Worm (Caenorhabditis elegans) whole organism, late embryonic: ENCODE data around the gene T16H12.2.
"Not testable (repeated sequence)": the region's sequence is repeated elsewhere in the genome, so short reads cannot be mapped to it uniquely, and the experiment has no call there.

Experiments used
- ceh-14 ChIP-seq: sonication (generic microtip); optimal IDR thresholded peaks from 2 replicates; lab custom pipeline; 2016; ENCODE audit warnings: missing genotype, missing genetic modification characterization, missing compliant biosample characterization
- ceh-24 ChIP-seq: sonication (generic microtip); optimal IDR thresholded peaks from 2 replicates; lab custom pipeline; 2016; ENCODE audit warnings: mild to moderate bottlenecking, missing genetic modification characterization, missing compliant biosample characterization
- che-1 ChIP-seq: sonication (generic microtip); optimal IDR thresholded peaks from 2 replicates; lab custom pipeline; 2016; ENCODE audit warnings: mild to moderate bottlenecking, missing genetic modification characterization, missing compliant biosample characterization
- fax-1 ChIP-seq: sonication (generic microtip); optimal IDR thresholded peaks from 2 replicates; lab custom pipeline; 2016; ENCODE audit warnings: missing genotype, missing genetic modification characterization, missing compliant biosample characterization
- nhr-232 ChIP-seq: sonication (generic microtip); optimal IDR thresholded peaks from 2 replicates; lab custom pipeline; 2016; ENCODE audit warnings: missing genetic modification characterization, missing compliant biosample characterization
- pha-4 ChIP-seq: fragments of 150-350 bp; optimal IDR thresholded peaks from 2 replicates; lab custom pipeline; 2018; ENCODE audit warnings: missing biosample characterization, missing genetic modification reagents, missing genetic modification characterization
- pqm-1 ChIP-seq: sonication (generic microtip); optimal IDR thresholded peaks from 2 replicates; lab custom pipeline; 2016; ENCODE audit warnings: missing genetic modification characterization, missing compliant biosample characterization
- rnt-1 ChIP-seq: sonication (generic microtip); optimal IDR thresholded peaks from 2 replicates; lab custom pipeline; 2016; ENCODE audit warnings: missing genetic modification characterization, missing compliant biosample characterization
- sox-4 ChIP-seq: sonication (generic microtip); optimal IDR thresholded peaks from 2 replicates; lab custom pipeline; 2017; ENCODE audit warnings: mild to moderate bottlenecking, missing genetic modification characterization, inconsistent platforms, missing compliant biosample characterization
- tbx-2 ChIP-seq: sonication (generic microtip); optimal IDR thresholded peaks from 2 replicates; lab custom pipeline; 2016; ENCODE audit warnings: missing genetic modification characterization, missing compliant biosample characterization
- unc-55 ChIP-seq: sonication (generic microtip); optimal IDR thresholded peaks from 2 replicates; lab custom pipeline; 2017; ENCODE audit warnings: missing biosample characterization, missing genetic modification reagents, missing genetic modification characterization

- not testable (repeated sequence) for TF ChIP-seq che-1 (tag; lab: Kevin White, UChicago); ceh-14 (tag; lab: Kevin White, UChicago); fax-1 (tag; lab: Kevin White, UChicago); sox-4 (tag; lab: Kevin White, UChicago); tbx-2 (tag; lab: Kevin White, UChicago); pqm-1 (tag; lab: Kevin White, UChicago); unc-55 (GFP tag; lab: Kevin White, UChicago); nhr-232 (tag; lab: Kevin White, UChicago); pha-4; ceh-24 (tag; lab: Kevin White, UChicago); rnt-1 (tag; lab: Kevin White, UChicago)
Observed at ce11 chrIII:10053312-10053711, 32.8 kb upstream of the T16H12.2 start, which contains the start of gene T16G12.12.
